Worm (Caenorhabditis elegans) whole organism, young adult: ENCODE results near the gene C50H2.13.

ENCODE experiments used
- B0019.2 ChIP-seq: fragments of 200-800 bp; sonication (Bioruptor generic); conservative IDR thresholded peaks from 2 replicates; pipeline ENCODE4 v1.3.6; 2022; ENCODE audit warnings: missing genetic modification reagents, missing genetic modification characterization, missing compliant biosample characterization
- C17E4.6 ChIP-seq: fragments of 200-800 bp; sonication (Bioruptor generic); IDR thresholded peaks from 2 replicates; pipeline ENCODE4 v1.3.6; 2022; ENCODE audit warnings: missing genetic modification reagents, missing genetic modification characterization, missing compliant biosample characterization
- D2030.7 ChIP-seq: fragments of 200-800 bp; sonication (Bioruptor generic); IDR thresholded peaks from 2 replicates; pipeline ENCODE4 v1.3.6; 2022; ENCODE audit warnings: missing genetic modification reagents, missing genetic modification characterization, missing compliant biosample characterization
- F33H1.4 ChIP-seq: fragments of 200-800 bp; sonication (Bioruptor generic); IDR thresholded peaks from 2 replicates; pipeline ENCODE4 v1.3.6; 2022; ENCODE audit warnings: missing genetic modification reagents, missing genetic modification characterization, missing compliant biosample characterization
- F52B5.7 ChIP-seq: sonication (generic microtip); optimal IDR thresholded peaks from 2 replicates; lab custom pipeline; 2016; ENCODE audit warnings: mild to moderate bottlenecking, missing genetic modification characterization, missing compliant biosample characterization
- F55B11.4 ChIP-seq: sonication (generic microtip); optimal IDR thresholded peaks from 2 replicates; lab custom pipeline; 2016; ENCODE audit warnings: missing compliant biosample characterization, missing genetic modification characterization, borderline replicate concordance; ENCODE audit not compliant: insufficient read depth
- T26A5.8 ChIP-seq: sonication (generic microtip); optimal IDR thresholded peaks from 2 replicates; lab custom pipeline; 2016; ENCODE audit warnings: missing genetic modification characterization, missing compliant biosample characterization
- Y53F4B.3 ChIP-seq: fragments of 200-800 bp; sonication (Bioruptor generic); IDR thresholded peaks from 2 replicates; pipeline ENCODE4 v1.3.6; 2022; ENCODE audit warnings: missing genetic modification reagents, missing genetic modification characterization, missing compliant biosample characterization
- Y53G8AR.9 ChIP-seq: fragments of 200-800 bp; sonication (Bioruptor generic); conservative IDR thresholded peaks from 2 replicates; pipeline ENCODE4 v1.3.6; 2022; ENCODE audit warnings: missing genetic modification reagents, missing genetic modification characterization, missing compliant biosample characterization
- Y79H2A.3 ChIP-seq: fragments of 200-800 bp; sonication (Bioruptor generic); conservative IDR thresholded peaks from 2 replicates; pipeline ENCODE4 v1.3.6; 2022; ENCODE audit warnings: missing genetic modification reagents, missing genetic modification characterization, missing compliant biosample characterization
- ZK185.1 ChIP-seq: sonication (generic microtip); optimal IDR thresholded peaks from 2 replicates; lab custom pipeline; 2016; ENCODE audit warnings: mild to moderate bottlenecking, missing genetic modification characterization, missing compliant biosample characterization; ENCODE audit not compliant: poor library complexity, severe bottlenecking
- akir-1 ChIP-seq: fragments of 200-800 bp; sonication (Bioruptor generic); optimal IDR thresholded peaks from 2 replicates; lab custom pipeline; 2018; ENCODE audit warnings: mild to moderate bottlenecking, missing genetic modification characterization, moderate library complexity, missing compliant biosample characterization
- aptf-3 ChIP-seq: fragments of 200-800 bp; sonication (Bioruptor generic); IDR thresholded peaks from 2 replicates; pipeline ENCODE4 v1.3.6; 2022; ENCODE audit warnings: missing genetic modification characterization, missing compliant biosample characterization
- athp-1 ChIP-seq: sonication (generic microtip); optimal IDR thresholded peaks from 2 replicates; lab custom pipeline; 2017; ENCODE audit warnings: mild to moderate bottlenecking, missing genetic modification characterization, missing compliant biosample characterization
- cebp-1 ChIP-seq, 2 experiments: fragments of 200-800 bp in 1 of 2; sonication (Bioruptor generic) in 1 of 2; sonication (generic microtip) in 1 of 2; IDR thresholded peaks in 1 of 2; optimal IDR thresholded peaks in 1 of 2; 2 replicates each; pipeline versions ENCODE4 v1.3.6 to Lab custom; 2017 to 2022; ENCODE audit warnings: missing compliant biosample characterization in 2 of 2, missing genetic modification characterization in 2 of 2, mild to moderate bottlenecking in 1 of 2, missing genetic modification reagents in 1 of 2, moderate library complexity in 1 of 2
- cebp-2 ChIP-seq: fragments of 200-800 bp; sonication (Bioruptor generic); IDR thresholded peaks from 2 replicates; pipeline ENCODE4 v1.3.6; 2022; ENCODE audit warnings: missing genetic modification characterization, missing compliant biosample characterization
- ceh-40 ChIP-seq: fragments of 200-800 bp; sonication (Bioruptor generic); IDR thresholded peaks from 2 replicates; pipeline ENCODE4 v1.3.6; 2022; ENCODE audit warnings: missing genetic modification characterization, missing compliant biosample characterization
- dox-1 ChIP-seq: fragments of 200-800 bp; sonication (Bioruptor generic); IDR thresholded peaks from 2 replicates; pipeline ENCODE4 v1.3.6; 2022; ENCODE audit warnings: missing genetic modification reagents, missing genetic modification characterization, missing compliant biosample characterization
- egl-18 ChIP-seq: fragments of 200-800 bp; sonication (Bioruptor generic); IDR thresholded peaks from 2 replicates; pipeline ENCODE4 v1.3.6; 2022; ENCODE audit warnings: missing genetic modification reagents, missing genetic modification characterization, missing compliant biosample characterization
- egl-44 ChIP-seq: fragments of 200-800 bp; sonication (Bioruptor generic); IDR thresholded peaks from 2 replicates; pipeline ENCODE4 v1.3.6; 2022; ENCODE audit warnings: missing genetic modification reagents, missing genetic modification characterization, missing compliant biosample characterization
- ets-4 ChIP-seq: fragments of 200-800 bp; sonication (Bioruptor generic); optimal IDR thresholded peaks from 2 replicates; lab custom pipeline; 2018; ENCODE audit warnings: mild to moderate bottlenecking, missing genetic modification characterization, missing compliant biosample characterization
- hmg-1.2 ChIP-seq: fragments of 200-800 bp; sonication (Bioruptor generic); IDR thresholded peaks from 2 replicates; pipeline ENCODE4 v1.3.6; 2022; ENCODE audit warnings: missing genetic modification reagents, missing genetic modification characterization, missing compliant biosample characterization
- hmg-20 ChIP-seq: fragments of 200-800 bp; sonication (Bioruptor generic); IDR thresholded peaks from 2 replicates; pipeline ENCODE4 v1.3.6; 2022; ENCODE audit warnings: missing genetic modification reagents, missing genetic modification characterization, missing compliant biosample characterization
- lin-35 ChIP-seq, 3 experiments: fragments of 150-350 bp in 2 of 3; sonication (generic microtip) in 1 of 3; optimal IDR thresholded peaks; 2 replicates each; lab custom pipeline; 2014 to 2018; ENCODE audit warnings: missing biosample characterization in 3 of 3, missing genetic modification characterization in 3 of 3, missing genetic modification reagents in 3 of 3
- lin-54 ChIP-seq: fragments of 200-800 bp; sonication (Bioruptor generic); optimal IDR thresholded peaks from 2 replicates; lab custom pipeline; 2018; ENCODE audit warnings: mild to moderate bottlenecking, missing genetic modification characterization, missing compliant biosample characterization
- madf-10 ChIP-seq: sonication (generic microtip); optimal IDR thresholded peaks from 2 replicates; lab custom pipeline; 2016; ENCODE audit warnings: mild to moderate bottlenecking, missing genetic modification characterization, missing compliant biosample characterization
- mel-28 ChIP-seq: sonication (generic microtip); optimal IDR thresholded peaks from 2 replicates; lab custom pipeline; 2016; ENCODE audit warnings: borderline replicate concordance, mild to moderate bottlenecking, missing genetic modification characterization, missing compliant biosample characterization
- nhr-179 ChIP-seq: sonication (generic microtip); optimal IDR thresholded peaks from 2 replicates; lab custom pipeline; 2016; ENCODE audit warnings: mild to moderate bottlenecking, missing genetic modification characterization, missing compliant biosample characterization
- nhr-90 ChIP-seq: sonication (generic microtip); optimal IDR thresholded peaks from 2 replicates; lab custom pipeline; 2016; ENCODE audit warnings: missing genotype, mild to moderate bottlenecking, missing genetic modification characterization, missing compliant biosample characterization
- rcor-1 ChIP-seq: fragments of 200-800 bp; sonication (Bioruptor generic); IDR thresholded peaks from 2 replicates; pipeline ENCODE4 v1.3.6; 2022; ENCODE audit warnings: missing genetic modification reagents, missing genetic modification characterization, missing compliant biosample characterization
- sea-2 ChIP-seq: fragments of 200-800 bp; sonication (Bioruptor generic); IDR thresholded peaks from 2 replicates; pipeline ENCODE4 v1.3.6; 2022; ENCODE audit warnings: missing genetic modification characterization, missing compliant biosample characterization
- snpc-1.3 ChIP-seq: sonication (generic microtip); optimal IDR thresholded peaks from 2 replicates; lab custom pipeline; 2017; ENCODE audit warnings: missing genetic modification characterization, mild to moderate bottlenecking, missing compliant biosample characterization, antibody characterized with exemption, moderate library complexity, missing genotype, missing genetic modification reagents; ENCODE audit not compliant: insufficient read depth
- snpc-3.4 ChIP-seq: sonication (generic microtip); optimal IDR thresholded peaks from 2 replicates; lab custom pipeline; 2017; ENCODE audit warnings: missing genetic modification characterization, mild to moderate bottlenecking, missing compliant biosample characterization, antibody characterized with exemption, moderate library complexity, missing genotype, missing genetic modification reagents
- somi-1 ChIP-seq: fragments of 200-800 bp; sonication (Bioruptor generic); optimal IDR thresholded peaks from 2 replicates; lab custom pipeline; 2018; ENCODE audit warnings: mild to moderate bottlenecking, missing genetic modification characterization, missing compliant biosample characterization
- tbx-9 ChIP-seq: sonication (generic microtip); optimal IDR thresholded peaks from 2 replicates; lab custom pipeline; 2016; ENCODE audit warnings: borderline replicate concordance, missing genetic modification characterization, inconsistent platforms, missing compliant biosample characterization
- zim-3 ChIP-seq: sonication (generic microtip); optimal IDR thresholded peaks from 2 replicates; lab custom pipeline; 2017; ENCODE audit warnings: mild to moderate bottlenecking, missing genetic modification characterization, moderate library complexity, missing compliant biosample characterization
- ztf-22 ChIP-seq: fragments of 200-800 bp; sonication (Bioruptor generic); optimal IDR thresholded peaks from 2 replicates; lab custom pipeline; 2018; ENCODE audit warnings: mild to moderate bottlenecking, missing genetic modification characterization, moderate library complexity, missing compliant biosample characterization
- ztf-26 ChIP-seq: sonication (generic microtip); optimal IDR thresholded peaks from 2 replicates; lab custom pipeline; 2017; ENCODE audit warnings: missing genetic modification characterization, missing compliant biosample characterization
- ztf-28 ChIP-seq: fragments of 200-800 bp; sonication (Bioruptor generic); IDR thresholded peaks from 2 replicates; pipeline ENCODE4 v1.3.6; 2022; ENCODE audit warnings: missing genetic modification reagents, missing genetic modification characterization, missing compliant biosample characterization

Gene C50H2.13

ce11 chrV:9906115-9906514 is 20.2 kb upstream of the C50H2.13 start, which contains the start of gene fipr-11:
TSS of gene fipr-11 (minus strand) at chrV:9906215.
- no peak for TF ChIP-seq cebp-1 (GFP tag; IDR thresholded peaks at IDR 0.05; lab: Robert Waterston, UW)
- no peak for TF ChIP-seq cebp-1 (tag; optimal IDR thresholded peaks at IDR 0.05; lab: Kevin White, UChicago)
- no peak for TF ChIP-seq Y53G8AR.9 (GFP tag; lab: Robert Waterston, UW)
- TF ChIP-seq Y79H2A.3 = no peak
- TF ChIP-seq F55B11.4 = no peak

ce11 chrV:9907205-9907604 is 19.1 kb upstream of the C50H2.13 start:
- no peak for TF ChIP-seq lin-54 (GFP tag; lab: Kevin White, UChicago)
- TF ChIP-seq aptf-3 (GFP tag; lab: Robert Waterston, UW) = no peak
- no peak for TF ChIP-seq egl-18 (GFP tag; lab: Robert Waterston, UW)
- no peak for TF ChIP-seq ZK185.1 (tag; lab: Kevin White, UChicago)
- no peak for TF ChIP-seq B0019.2
- no peak for TF ChIP-seq Y53F4B.3 (GFP tag; lab: Robert Waterston, UW)
- no peak for TF ChIP-seq cebp-1 (GFP tag; IDR thresholded peaks at IDR 0.05; lab: Robert Waterston, UW)
- no peak for TF ChIP-seq cebp-1 (tag; optimal IDR thresholded peaks at IDR 0.05; lab: Kevin White, UChicago)
- TF ChIP-seq hmg-1.2 (GFP tag; lab: Robert Waterston, UW) = no peak
- TF ChIP-seq nhr-90 (tag; lab: Kevin White, UChicago) = no peak
- TF ChIP-seq athp-1 (tag; lab: Kevin White, UChicago) = no peak
- TF ChIP-seq egl-44 (GFP tag; lab: Robert Waterston, UW) = no peak
- TF ChIP-seq T26A5.8 = no peak
- no peak for TF ChIP-seq somi-1 (GFP tag; lab: Kevin White, UChicago)
- no peak for TF ChIP-seq C17E4.6 (GFP tag; lab: Robert Waterston, UW)
- TF ChIP-seq, all 124 proteins: peak for 0

- TF ChIP-seq F33H1.4 (GFP tag; lab: Robert Waterston, UW) (no peak), mel-28 (tag; lab: Kevin White, UChicago) (no peak), nhr-179 (tag; lab: Kevin White, UChicago) (no peak), D2030.7 (no peak), ZK185.1 (tag; lab: Kevin White, UChicago) (no peak), sea-2 (no peak), madf-10 (tag; lab: Kevin White, UChicago) (no peak), hmg-20 (no peak), ceh-40 (GFP tag; lab: Robert Waterston, UW) (no peak), dox-1 (GFP tag; lab: Robert Waterston, UW) (no peak), ztf-26 (tag; lab: Kevin White, UChicago) (no peak), lin-35 (GFP tag; optimal IDR thresholded peaks at IDR 0.05; lab: Kevin White, UChicago) (no peak)
Observed at ce11 chrV:9909624-9910023, 16.7 kb upstream of the C50H2.13 start.

DNA sequence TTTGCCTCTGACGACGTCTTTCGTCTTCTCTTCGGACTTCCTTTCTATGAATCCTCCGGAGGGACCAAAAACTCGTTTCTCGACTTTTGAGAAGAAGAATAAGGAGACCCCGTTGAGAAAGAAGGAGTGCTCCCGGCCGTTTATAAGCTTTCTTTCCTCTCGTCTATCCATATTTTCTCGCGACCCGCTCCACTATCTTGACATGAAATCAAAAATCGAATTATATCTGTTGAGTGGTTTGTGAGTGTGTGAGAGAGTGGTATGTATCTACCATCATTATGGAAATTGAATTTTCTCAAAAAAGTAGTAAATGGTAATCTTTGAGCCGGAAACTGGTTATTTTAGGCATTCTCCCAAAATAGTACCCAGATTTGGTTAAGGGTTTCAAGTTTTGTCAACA is 15.2 kb upstream of the C50H2.13 start:
- no peak for TF ChIP-seq D2030.7
- TF ChIP-seq egl-18 (GFP tag; lab: Robert Waterston, UW) = no peak
- TF ChIP-seq hmg-1.2 (GFP tag; lab: Robert Waterston, UW) = no peak
- no peak for TF ChIP-seq ztf-28 (GFP tag; lab: Robert Waterston, UW)
- TF ChIP-seq aptf-3 (GFP tag; lab: Robert Waterston, UW) = no peak
- no peak for TF ChIP-seq snpc-1.3
- no peak for TF ChIP-seq F52B5.7 (tag; lab: Kevin White, UChicago)
- TF ChIP-seq tbx-9 (tag; lab: Kevin White, UChicago) = no peak
- no peak for TF ChIP-seq ztf-22 (GFP tag; lab: Kevin White, UChicago)
- TF ChIP-seq rcor-1 (GFP tag; lab: Robert Waterston, UW) = no peak
- TF ChIP-seq cebp-2 (GFP tag; lab: Robert Waterston, UW) = no peak
- TF ChIP-seq akir-1 = no peak
- no peak for TF ChIP-seq snpc-3.4
- TF ChIP-seq zim-3 (tag; lab: Kevin White, UChicago) = no peak
- no peak for TF ChIP-seq ets-4 (GFP tag; lab: Kevin White, UChicago)
- no peak for TF ChIP-seq athp-1 (tag; lab: Kevin White, UChicago)
- TF ChIP-seq sea-2 = no peak
- no peak for TF ChIP-seq C17E4.6 (GFP tag; lab: Robert Waterston, UW)
- no peak for TF ChIP-seq nhr-179 (tag; lab: Kevin White, UChicago)
- TF ChIP-seq cebp-1 (GFP tag; IDR thresholded peaks at IDR 0.05; lab: Robert Waterston, UW) = no peak
- TF ChIP-seq cebp-1 (tag; optimal IDR thresholded peaks at IDR 0.05; lab: Kevin White, UChicago) = no peak
